Worm (Caenorhabditis elegans): ENCODE data around the gene Y116A8A.6.

ce11 chrIV:16864876-16865275 lies 36.3 kb upstream of the Y116A8A.6 start:
- TF ChIP-seq mab-5 (tag; optimal IDR thresholded peaks at IDR 0.05) (no peak), elt-3 (tag; optimal IDR thresholded peaks at IDR 0.05) (no peak), lin-13 (GFP tag; optimal IDR thresholded peaks at IDR 0.05) (no peak), nhr-12 (tag; optimal IDR thresholded peaks at IDR 0.05) (no peak), zag-1 (tag; optimal IDR thresholded peaks at IDR 0.05) (no peak), crh-2 (tag; optimal IDR thresholded peaks at IDR 0.05) (no peak), F13H6.1 (tag; optimal IDR thresholded peaks at IDR 0.05) (no peak), elt-1 (tag; optimal IDR thresholded peaks at IDR 0.05) (no peak), mbf-1 (tag; optimal IDR thresholded peaks at IDR 0.05) (no peak), ama-1 (optimal IDR thresholded peaks at IDR 0.05) (no peak)
